Worm (Caenorhabditis elegans) whole organism, early embryonic: Measurements from ENCODE around the gene W09C2.10.
"Not testable (repeated sequence)": the region's sequence is repeated elsewhere in the genome, so short reads cannot be mapped to it uniquely, and the experiment has no call there.

Experiments
- B0310.2 ChIP-seq: sonication (generic microtip); optimal IDR thresholded peaks from 2 replicates; lab custom pipeline; 2016; ENCODE audit warnings: mild to moderate bottlenecking, missing genetic modification characterization, missing compliant biosample characterization
- F13C5.2 ChIP-seq: sonication (generic microtip); optimal IDR thresholded peaks from 2 replicates; lab custom pipeline; 2017; ENCODE audit warnings: mild to moderate bottlenecking, missing genetic modification characterization, inconsistent platforms, missing compliant biosample characterization
- aly-1 ChIP-seq: sonication (generic microtip); optimal IDR thresholded peaks from 2 replicates; lab custom pipeline; 2016; ENCODE audit warnings: missing genetic modification characterization, missing compliant biosample characterization
- ama-1 ChIP-seq: fragments of 150-350 bp; optimal IDR thresholded peaks from 2 replicates; lab custom pipeline; 2014
- ceh-13 ChIP-seq: fragments of 200-800 bp; sonication (Bioruptor generic); optimal IDR thresholded peaks from 2 replicates; lab custom pipeline; 2018; ENCODE audit warnings: mild to moderate bottlenecking, missing genetic modification characterization, missing compliant biosample characterization
- ceh-36 ChIP-seq: sonication (generic microtip); optimal IDR thresholded peaks from 2 replicates; lab custom pipeline; 2016; ENCODE audit warnings: missing genetic modification characterization, inconsistent platforms, missing compliant biosample characterization
- ets-7 ChIP-seq: sonication (generic microtip); optimal IDR thresholded peaks from 2 replicates; lab custom pipeline; 2016; ENCODE audit warnings: missing genotype, missing genetic modification characterization, missing compliant biosample characterization
- flt-1 ChIP-seq: fragments of 200-800 bp; sonication (Bioruptor generic); IDR thresholded peaks from 2 replicates; pipeline ENCODE4 v1.3.6; 2022; ENCODE audit warnings: missing genetic modification characterization, missing compliant biosample characterization
- hmbx-1 ChIP-seq: sonication (generic microtip); optimal IDR thresholded peaks from 2 replicates; lab custom pipeline; 2016; ENCODE audit warnings: mild to moderate bottlenecking, missing genetic modification characterization, missing compliant biosample characterization
- hmg-4 ChIP-seq: fragments of 200-800 bp; sonication (Bioruptor generic); optimal IDR thresholded peaks from 2 replicates; lab custom pipeline; 2018; ENCODE audit warnings: mild to moderate bottlenecking, missing genetic modification characterization, missing compliant biosample characterization
- hnd-1 ChIP-seq: sonication (generic microtip); optimal IDR thresholded peaks from 2 replicates; lab custom pipeline; 2016; ENCODE audit warnings: missing genetic modification characterization, missing compliant biosample characterization
- pes-1 ChIP-seq: fragments of 200-800 bp; sonication (Bioruptor generic); IDR thresholded peaks from 2 replicates; pipeline ENCODE4 v1.3.6; 2022; ENCODE audit warnings: missing genetic modification reagents, missing genetic modification characterization, missing compliant biosample characterization
- scrt-1 ChIP-seq: fragments of 200-800 bp; sonication (Bioruptor generic); IDR thresholded peaks from 2 replicates; pipeline ENCODE4 v1.3.6; 2022; ENCODE audit warnings: missing genetic modification characterization, missing compliant biosample characterization
- sea-1 ChIP-seq: fragments of 200-800 bp; sonication (Bioruptor generic); conservative IDR thresholded peaks from 2 replicates; pipeline ENCODE4 v1.3.6; 2022; ENCODE audit warnings: missing genetic modification characterization, missing compliant biosample characterization
- tbx-11 ChIP-seq: fragments of 200-800 bp; sonication (Bioruptor generic); IDR thresholded peaks from 2 replicates; pipeline ENCODE4 v1.3.6; 2022; ENCODE audit warnings: missing genetic modification characterization, missing compliant biosample characterization
- tbx-37 ChIP-seq: fragments of 200-800 bp; sonication (Bioruptor generic); conservative IDR thresholded peaks from 2 replicates; pipeline ENCODE4 v1.3.6; 2022; ENCODE audit warnings: missing genetic modification reagents, missing genetic modification characterization, missing compliant biosample characterization
- tra-4 ChIP-seq: sonication (generic microtip); optimal IDR thresholded peaks from 2 replicates; lab custom pipeline; 2017; ENCODE audit warnings: missing genetic modification characterization, missing compliant biosample characterization

W09C2.10 gene

DNA sequence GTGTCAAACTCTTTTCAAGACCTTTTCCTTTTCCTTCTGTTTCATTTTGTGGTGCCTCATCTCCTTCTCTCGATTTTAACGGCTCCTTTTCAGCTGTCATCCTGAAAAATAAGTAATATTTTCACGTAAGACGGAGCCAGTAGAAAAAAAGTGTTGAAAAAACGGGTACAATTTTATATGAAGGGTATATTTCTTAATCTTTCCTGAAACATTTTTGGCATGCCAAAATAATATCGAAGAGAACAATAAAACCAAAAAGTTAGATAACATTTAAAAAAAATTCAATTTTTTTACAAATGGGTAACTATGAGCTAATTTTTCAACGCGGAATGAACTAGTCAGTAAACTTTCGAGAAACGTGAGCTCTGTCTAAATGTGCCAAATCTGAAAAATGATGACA lies 23.3 kb downstream of the W09C2.10 start, which contains the start of gene aat-1:
TSS of gene aat-1 (minus strand) at position 101 of the 400 bp plus-strand sequence.
- TF ChIP-seq F13C5.2 (tag; lab: Kevin White, UChicago) (no peak), hmbx-1 (no peak), flt-1 (no peak), tra-4 (tag; lab: Kevin White, UChicago) (no peak), ceh-36 (tag; lab: Kevin White, UChicago) (no peak)

DNA sequence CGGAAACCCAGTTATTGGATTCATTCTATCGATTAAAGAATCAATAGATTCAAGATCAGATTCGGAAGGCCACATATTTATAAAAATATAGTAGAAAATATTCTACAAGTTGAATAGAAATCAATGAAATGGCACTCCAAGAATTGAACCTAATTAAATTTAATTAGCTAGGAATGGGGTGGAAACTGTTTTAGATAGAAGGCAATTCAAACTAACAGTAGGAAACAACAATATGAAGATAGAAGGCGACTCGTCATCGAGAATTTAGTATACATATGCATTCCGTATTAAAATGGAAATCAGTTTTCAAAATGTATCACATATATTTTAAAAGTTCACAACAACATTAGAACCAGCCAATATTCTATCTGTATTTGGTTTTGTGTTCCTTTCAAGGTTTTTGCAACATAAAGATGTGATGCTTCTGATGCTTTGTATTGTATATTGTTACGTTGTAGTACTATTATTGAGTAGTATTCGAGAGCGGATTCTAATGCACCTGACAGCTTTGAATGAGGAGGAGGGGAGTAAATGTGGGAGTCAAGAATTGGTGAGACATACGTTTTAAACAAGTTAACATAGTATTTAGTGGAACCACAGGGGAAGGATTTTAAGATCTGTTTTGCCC lies 29.0 kb downstream of the W09C2.10 start, which contains the start of the genes F27C8.3 and F27C8.2:
TSS of gene F27C8.3 (minus strand) at position 101 of the 628 bp plus-strand sequence.
TSS of gene F27C8.2 (plus strand) at position 578 of the 628 bp plus-strand sequence.
- not testable (repeated sequence) for TF ChIP-seq ets-7 (tag; lab: Kevin White, UChicago); ceh-13 (GFP tag; lab: Kevin White, UChicago); scrt-1 (GFP tag; lab: Robert Waterston, UW)

DNA sequence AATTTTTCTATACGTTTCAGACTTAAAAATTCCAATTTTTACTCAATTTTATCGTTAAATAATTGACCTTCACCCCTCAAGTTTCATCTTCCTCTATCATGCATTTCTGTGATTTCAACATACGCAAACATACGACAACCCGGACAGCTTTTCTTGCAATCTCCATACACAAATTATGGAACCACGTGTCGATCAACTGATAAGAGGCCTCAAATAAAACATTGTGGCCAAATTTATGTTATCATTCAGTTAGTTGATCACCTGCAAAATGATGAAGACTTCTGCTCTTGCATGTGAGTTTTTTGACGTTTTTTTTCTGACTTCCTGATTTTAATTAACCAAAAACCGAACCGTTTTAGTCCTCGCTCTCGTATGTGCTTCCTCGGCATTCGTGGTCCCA lies 31.4 kb downstream of the W09C2.10 start, which contains the start of gene spp-18:
TSS of gene spp-18 (plus strand) at position 257 of the 400 bp plus-strand sequence.
- TF ChIP-seq tra-4 (tag; lab: Kevin White, UChicago): no peak
- no peak for TF ChIP-seq scrt-1 (GFP tag; lab: Robert Waterston, UW)
- no peak for TF ChIP-seq tbx-11 (GFP tag; lab: Robert Waterston, UW)
- no peak for TF ChIP-seq hmbx-1
- TF ChIP-seq F13C5.2 (tag; lab: Kevin White, UChicago): no peak
- no peak for TF ChIP-seq ets-7 (tag; lab: Kevin White, UChicago)
- TF ChIP-seq ceh-36 (tag; lab: Kevin White, UChicago): no peak
- TF ChIP-seq ceh-13 (GFP tag; lab: Kevin White, UChicago): no peak
- no peak for TF ChIP-seq B0310.2 (tag; lab: Kevin White, UChicago)
- TF ChIP-seq pes-1 (GFP tag; lab: Robert Waterston, UW): no peak
- no peak for TF ChIP-seq hnd-1 (tag; lab: Kevin White, UChicago)
- TF ChIP-seq aly-1 (tag; lab: Kevin White, UChicago): no peak
- TF ChIP-seq hmg-4 (GFP tag; lab: Kevin White, UChicago): no peak
- TF ChIP-seq sea-1 (GFP tag; lab: Robert Waterston, UW): no peak
- no peak for TF ChIP-seq ama-1 (lab: Kevin White, UChicago)

DNA sequence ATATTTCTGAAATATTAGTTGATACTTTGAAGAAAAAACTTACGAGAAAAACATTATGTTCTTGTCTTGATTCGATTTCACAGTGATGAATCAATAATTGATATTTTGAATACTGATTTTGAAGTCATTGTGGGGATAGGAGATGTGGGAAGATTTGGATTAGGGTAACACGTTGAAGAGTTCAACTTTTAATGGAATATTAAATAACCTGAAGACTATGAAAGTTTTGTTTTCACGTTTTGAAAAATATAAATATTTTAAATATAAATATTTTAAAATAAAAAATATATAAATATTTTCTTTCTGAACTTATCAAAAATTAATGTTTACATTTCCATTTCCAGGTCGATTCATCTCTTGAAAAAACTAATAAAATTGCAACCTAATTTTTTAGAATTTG lies 32.5 kb downstream of the W09C2.10 start, which contains the start of gene pei-1:
TSS of gene pei-1 (minus strand) at position 101 of the 400 bp plus-strand sequence.
- TF ChIP-seq ets-7 (tag; lab: Kevin White, UChicago) (no peak), hmbx-1 (no peak), ama-1 (lab: Kevin White, UChicago) (no peak), flt-1 (no peak), ceh-36 (tag; lab: Kevin White, UChicago) (no peak), tra-4 (tag; lab: Kevin White, UChicago) (no peak), sea-1 (GFP tag; lab: Robert Waterston, UW) (no peak), hnd-1 (tag; lab: Kevin White, UChicago) (no peak), F13C5.2 (tag; lab: Kevin White, UChicago) (no peak)

DNA sequence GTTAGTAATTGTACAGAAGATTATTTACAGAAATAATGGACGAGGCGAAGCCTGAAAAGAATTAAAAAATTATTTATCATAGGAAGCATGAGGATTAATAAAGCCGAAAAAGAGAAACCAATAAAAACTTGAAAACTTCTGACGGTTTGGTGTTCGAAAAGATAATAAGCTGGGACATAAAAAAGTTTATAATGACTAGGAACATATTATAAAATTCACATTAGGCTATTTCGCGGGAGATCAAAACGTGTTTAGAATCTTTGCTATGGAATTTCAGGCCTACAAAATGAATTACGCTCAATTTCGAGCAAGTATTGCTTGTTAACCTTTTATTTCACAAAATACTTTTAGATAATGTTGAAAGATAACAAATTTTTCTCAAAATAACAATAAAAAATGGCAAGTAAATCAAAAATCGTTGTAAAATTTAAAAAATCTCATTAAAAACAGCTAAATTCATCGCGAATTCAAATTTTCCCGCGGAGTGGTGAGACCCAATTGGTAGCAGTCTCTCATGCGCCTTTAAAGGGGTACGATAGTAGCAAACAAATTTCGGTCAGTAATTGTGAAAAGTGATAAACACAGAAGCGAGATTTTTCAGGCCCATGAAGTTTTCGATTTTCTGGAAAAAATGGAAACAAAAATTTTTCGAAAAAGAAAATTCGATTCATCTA lies 36.0 kb downstream of the W09C2.10 start, which contains the start of gene trcs-1:
TSS of gene trcs-1 (minus strand) at position 51 of the 674 bp plus-strand sequence.
- no peak for TF ChIP-seq B0310.2 (tag; lab: Kevin White, UChicago)

DNA sequence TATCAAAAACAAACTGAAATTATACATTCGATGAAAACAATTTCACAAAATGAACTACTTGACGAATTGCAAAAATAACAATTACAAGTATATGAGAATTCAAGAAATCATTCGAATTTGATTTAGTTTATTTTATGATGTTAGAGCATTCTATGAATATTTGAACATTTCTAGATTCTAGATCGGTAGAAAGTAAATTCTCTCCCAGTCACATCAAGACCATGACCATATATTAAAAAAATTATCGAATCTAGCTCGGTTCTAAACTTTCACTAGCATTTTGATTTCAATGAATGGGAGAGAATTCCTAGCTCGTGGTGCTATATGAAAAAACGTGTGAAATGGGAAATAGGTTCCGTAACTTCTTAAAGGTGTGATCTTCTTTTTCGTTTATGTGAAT lies 40.5 kb downstream of the W09C2.10 start:
- TF ChIP-seq hmbx-1: no peak
- TF ChIP-seq scrt-1 (GFP tag; lab: Robert Waterston, UW): no peak
- no peak for TF ChIP-seq hnd-1 (tag; lab: Kevin White, UChicago)
- no peak for TF ChIP-seq hmg-4 (GFP tag; lab: Kevin White, UChicago)
- no peak for TF ChIP-seq ceh-13 (GFP tag; lab: Kevin White, UChicago)
- TF ChIP-seq F13C5.2 (tag; lab: Kevin White, UChicago): no peak
- TF ChIP-seq ceh-36 (tag; lab: Kevin White, UChicago): no peak
- TF ChIP-seq tra-4 (tag; lab: Kevin White, UChicago): no peak
- no peak for TF ChIP-seq aly-1 (tag; lab: Kevin White, UChicago)
- TF ChIP-seq flt-1: no peak
- no peak for TF ChIP-seq B0310.2 (tag; lab: Kevin White, UChicago)
- TF ChIP-seq pes-1 (GFP tag; lab: Robert Waterston, UW): no peak
- no peak for TF ChIP-seq tbx-11 (GFP tag; lab: Robert Waterston, UW)
- no peak for TF ChIP-seq ama-1 (lab: Kevin White, UChicago)
- no peak for TF ChIP-seq ets-7 (tag; lab: Kevin White, UChicago)
- no peak for TF ChIP-seq tbx-37 (GFP tag; lab: Robert Waterston, UW)

DNA sequence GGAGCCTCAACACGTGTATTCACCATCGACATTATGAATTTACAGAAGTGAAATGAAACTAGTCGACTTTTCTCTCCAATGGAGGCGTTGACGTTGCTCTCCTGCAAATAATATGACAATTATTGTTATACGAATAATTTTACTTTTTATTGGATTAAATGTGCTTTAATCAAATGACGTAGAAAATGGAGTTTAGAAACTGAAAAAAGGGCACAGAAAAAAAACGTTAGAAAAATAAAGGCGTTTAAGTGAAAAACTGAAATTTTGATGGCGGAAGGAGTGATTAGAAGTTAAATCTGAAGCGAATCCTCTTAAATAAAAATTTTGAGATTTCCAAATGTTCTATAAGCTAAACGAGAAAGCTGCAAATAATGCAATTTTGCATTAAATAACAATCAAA lies 44.9 kb downstream of the W09C2.10 start, which contains the start of gene npr-2:
TSS of gene npr-2 (minus strand) at position 101 of the 400 bp plus-strand sequence.
- TF ChIP-seq scrt-1 (GFP tag; lab: Robert Waterston, UW): no peak
- TF ChIP-seq tra-4 (tag; lab: Kevin White, UChicago): no peak
- TF ChIP-seq sea-1 (GFP tag; lab: Robert Waterston, UW): no peak
- TF ChIP-seq ama-1 (lab: Kevin White, UChicago): no peak
- TF ChIP-seq hnd-1 (tag; lab: Kevin White, UChicago): no peak
- no peak for TF ChIP-seq ceh-36 (tag; lab: Kevin White, UChicago)
- no peak for TF ChIP-seq F13C5.2 (tag; lab: Kevin White, UChicago)
- TF ChIP-seq B0310.2 (tag; lab: Kevin White, UChicago): no peak
- TF ChIP-seq aly-1 (tag; lab: Kevin White, UChicago): no peak
